Fruit fly (Drosophila melanogaster) whole organism, embryonic: Measurements from ENCODE around the gene Chd1.

Experiments
- Abd-B ChIP-seq: fragments of 200-800 bp; sonication (Bioruptor generic); optimal IDR thresholded peaks from 2 replicates; lab custom pipeline; 2018; ENCODE audit warnings: missing biosample characterization, mild to moderate bottlenecking, missing genetic modification characterization, moderate library complexity
- Atf-2 ChIP-seq: fragments of 200-800 bp; sonication (Bioruptor generic); optimal IDR thresholded peaks from 2 replicates; lab custom pipeline; 2016; ENCODE audit warnings: missing biosample characterization, missing genetic modification characterization
- Awh ChIP-seq: fragments of 200-800 bp; sonication (Bioruptor generic); IDR thresholded peaks from 2 replicates; pipeline ENCODE4, ENCODE4 v1.3.6; 2022; ENCODE audit warnings: missing biosample characterization, missing genetic modification characterization
- B-H1 ChIP-seq: fragments of 200-800 bp; sonication (Bioruptor generic); IDR thresholded peaks from 3 replicates; pipeline ENCODE4 v1.3.6; 2022; ENCODE audit warnings: missing biosample characterization, missing genetic modification characterization
- CG10543 ChIP-seq: fragments of 200-800 bp; sonication (Bioruptor generic); optimal IDR thresholded peaks from 3 replicates; lab custom pipeline; 2017; ENCODE audit warnings: missing biosample characterization, mild to moderate bottlenecking, missing genetic modification characterization, moderate library complexity
- CG11456 ChIP-seq: fragments of 200-800 bp; sonication (Bioruptor generic); IDR thresholded peaks from 3 replicates; pipeline ENCODE4 v1.3.6; 2022; ENCODE audit warnings: missing biosample characterization, missing genetic modification characterization
- CG11696 ChIP-seq: fragments of 200-800 bp; sonication (Bioruptor generic); IDR thresholded peaks from 2 replicates; pipeline ENCODE4 v1.3.6; 2022; ENCODE audit warnings: missing biosample characterization, missing genetic modification characterization
- CG12155 ChIP-seq: fragments of 200-800 bp; sonication (Bioruptor generic); optimal IDR thresholded peaks from 3 replicates; lab custom pipeline; 2016; ENCODE audit warnings: missing biosample characterization, missing genetic modification characterization
- CG12659 ChIP-seq: fragments of 200-800 bp; sonication (Bioruptor generic); optimal IDR thresholded peaks from 3 replicates; lab custom pipeline; 2017; ENCODE audit warnings: mild to moderate bottlenecking, missing biosample characterization, missing genetic modification reagents, missing genetic modification characterization
- CG13624 ChIP-seq: fragments of 200-800 bp; sonication (Bioruptor generic); optimal IDR thresholded peaks from 2 replicates; lab custom pipeline; 2016; ENCODE audit warnings: missing biosample characterization, missing genetic modification characterization
- CG13775 ChIP-seq: fragments of 200-800 bp; sonication (Bioruptor generic); optimal IDR thresholded peaks from 3 replicates; lab custom pipeline; 2017; ENCODE audit warnings: missing biosample characterization, mild to moderate bottlenecking, missing genetic modification characterization
- CG14710 ChIP-seq: fragments of 200-800 bp; sonication (Bioruptor generic); optimal IDR thresholded peaks from 3 replicates; lab custom pipeline; 2019; ENCODE audit warnings: missing biosample characterization, mild to moderate bottlenecking, missing genetic modification characterization, moderate library complexity
- CG15696 ChIP-seq: fragments of 200-800 bp; sonication (Bioruptor generic); optimal IDR thresholded peaks from 2 replicates; lab custom pipeline; 2019; ENCODE audit warnings: missing biosample characterization, mild to moderate bottlenecking, missing genetic modification characterization, moderate library complexity
- CG1603 ChIP-seq: fragments of 200-800 bp; sonication (Bioruptor generic); optimal IDR thresholded peaks from 2 replicates; lab custom pipeline; 2019; ENCODE audit warnings: missing biosample characterization, mild to moderate bottlenecking, missing genetic modification characterization, moderate library complexity
- CG1647 ChIP-seq: fragments of 200-800 bp; sonication (Bioruptor generic); optimal IDR thresholded peaks from 3 replicates; lab custom pipeline; 2016; ENCODE audit warnings: missing biosample characterization, missing genetic modification characterization
- CG16779 ChIP-seq: fragments of 200-800 bp; sonication (Bioruptor generic); IDR thresholded peaks from 2 replicates; pipeline ENCODE4 v1.3.6; 2022; ENCODE audit warnings: missing biosample characterization, missing genetic modification characterization
- CG17385 ChIP-seq: fragments of 200-800 bp; sonication (Bioruptor generic); optimal IDR thresholded peaks from 3 replicates; lab custom pipeline; 2018; ENCODE audit warnings: missing biosample characterization, mild to moderate bottlenecking, missing genetic modification characterization
- CG17802 ChIP-seq: fragments of 200-800 bp; sonication (Bioruptor generic); optimal IDR thresholded peaks from 2 replicates; lab custom pipeline; 2018; ENCODE audit warnings: missing biosample characterization, mild to moderate bottlenecking, missing genetic modification characterization, moderate library complexity
- CG18599 ChIP-seq: fragments of 200-800 bp; sonication (Bioruptor generic); optimal IDR thresholded peaks from 3 replicates; lab custom pipeline; 2017; ENCODE audit warnings: missing biosample characterization, missing genetic modification characterization, mild to moderate bottlenecking, moderate library complexity, missing genetic modification reagents
- CG31388 ChIP-seq: fragments of 200-800 bp; sonication (Bioruptor generic); optimal IDR thresholded peaks from 2 replicates; lab custom pipeline; 2016; ENCODE audit warnings: missing biosample characterization, missing genetic modification characterization
- CG3407 ChIP-seq: fragments of 200-800 bp; sonication (Bioruptor generic); optimal IDR thresholded peaks from 2 replicates; lab custom pipeline; 2018; ENCODE audit warnings: missing biosample characterization, mild to moderate bottlenecking, missing genetic modification characterization
- CG3847 ChIP-seq: fragments of 200-800 bp; sonication (Bioruptor generic); IDR thresholded peaks from 2 replicates; pipeline ENCODE4 v1.3.6; 2022; ENCODE audit warnings: missing biosample characterization, missing genetic modification characterization
- CG7271 ChIP-seq: fragments of 200-800 bp; sonication (Bioruptor generic); optimal IDR thresholded peaks from 2 replicates; lab custom pipeline; 2018; ENCODE audit warnings: missing biosample characterization, mild to moderate bottlenecking, missing genetic modification characterization, moderate library complexity
- CG8388 ChIP-seq: fragments of 200-800 bp; sonication (Bioruptor generic); optimal IDR thresholded peaks from 2 replicates; lab custom pipeline; 2019; ENCODE audit warnings: missing biosample characterization, mild to moderate bottlenecking, missing genetic modification characterization, moderate library complexity
- CG8944 ChIP-seq: fragments of 200-800 bp; sonication (Bioruptor generic); optimal IDR thresholded peaks from 3 replicates; lab custom pipeline; 2016; ENCODE audit warnings: missing biosample characterization, missing genetic modification characterization
- D19A ChIP-seq: fragments of 200-800 bp; optimal IDR thresholded peaks from 3 replicates; lab custom pipeline; 2019; ENCODE audit warnings: missing biosample characterization, mild to moderate bottlenecking, missing genetic modification characterization, moderate library complexity
- Doc2 ChIP-seq: fragments of 200-800 bp; sonication (Bioruptor generic); IDR thresholded peaks from 2 replicates; pipeline ENCODE4 v1.3.6; 2022; ENCODE audit warnings: missing biosample characterization, missing genetic modification characterization
- Dp ChIP-seq: fragments of 200-800 bp; sonication (Bioruptor generic); optimal IDR thresholded peaks from 2 replicates; lab custom pipeline; 2018; ENCODE audit warnings: missing biosample characterization, mild to moderate bottlenecking, missing genetic modification characterization, moderate library complexity
- Drgx ChIP-seq: fragments of 200-800 bp; sonication (Bioruptor generic); IDR thresholded peaks from 2 replicates; pipeline ENCODE4 v1.3.6; 2022; ENCODE audit warnings: missing biosample characterization, missing genetic modification characterization
- Gsc ChIP-seq: fragments of 200-800 bp; sonication (Bioruptor generic); IDR thresholded peaks from 2 replicates; pipeline ENCODE4 v1.3.6; 2022; ENCODE audit warnings: missing biosample characterization, missing genetic modification characterization
- HLHmδ ChIP-seq: fragments of 200-800 bp; sonication (Bioruptor generic); optimal IDR thresholded peaks from 2 replicates; lab custom pipeline; 2018; ENCODE audit warnings: missing biosample characterization, mild to moderate bottlenecking, missing genetic modification characterization, moderate library complexity
- Mad ChIP-seq: fragments of 200-800 bp; sonication (Bioruptor generic); optimal IDR thresholded peaks from 2 replicates; lab custom pipeline; 2016; ENCODE audit warnings: missing biosample characterization, missing genetic modification characterization
- Mes4 ChIP-seq: fragments of 200-800 bp; sonication (Bioruptor generic); optimal IDR thresholded peaks from 2 replicates; lab custom pipeline; 2016; ENCODE audit warnings: missing biosample characterization, missing genetic modification characterization
- Mrtf ChIP-seq: fragments of 200-800 bp; sonication (Bioruptor generic); IDR thresholded peaks from 3 replicates; pipeline ENCODE4 v1.3.6; 2022; ENCODE audit warnings: missing biosample characterization, missing genetic modification characterization
- NfI ChIP-seq: fragments of 200-800 bp; sonication (Bioruptor generic); optimal IDR thresholded peaks from 3 replicates; lab custom pipeline; 2018; ENCODE audit warnings: missing biosample characterization, mild to moderate bottlenecking, missing genetic modification characterization, moderate library complexity
- Rfx ChIP-seq: fragments of 200-800 bp; sonication (Bioruptor generic); IDR thresholded peaks from 2 replicates; pipeline ENCODE4 v1.3.6; 2022; ENCODE audit warnings: missing biosample characterization, missing genetic modification characterization
- al ChIP-seq: fragments of 200-800 bp; sonication (Bioruptor generic); IDR thresholded peaks from 2 replicates; pipeline ENCODE4 v1.3.6; 2022; ENCODE audit warnings: missing biosample characterization, missing genetic modification characterization
- cato ChIP-seq: fragments of 200-800 bp; sonication (Bioruptor generic); optimal IDR thresholded peaks from 2 replicates; lab custom pipeline; 2016; ENCODE audit warnings: missing biosample characterization, missing genetic modification characterization, borderline replicate concordance
- ci ChIP-seq: fragments of 200-800 bp; sonication (Bioruptor generic); IDR thresholded peaks from 3 replicates; pipeline ENCODE4 v1.3.6; 2022; ENCODE audit warnings: missing biosample characterization, missing genetic modification characterization
- en ChIP-seq: fragments of 200-800 bp; sonication (Bioruptor generic); optimal IDR thresholded peaks from 2 replicates; lab custom pipeline; 2016; ENCODE audit warnings: missing biosample characterization, missing genetic modification characterization
- eve ChIP-seq, 2 experiments: fragments of >200 bp; optimal IDR thresholded peaks; 2 replicates each; lab custom pipeline; 2017; ENCODE audit warnings: missing biosample characterization in 2 of 2, missing genetic modification characterization in 2 of 2
- eyg ChIP-seq: fragments of 200-800 bp; sonication (Bioruptor generic); optimal IDR thresholded peaks from 3 replicates; lab custom pipeline; 2016; ENCODE audit warnings: missing biosample characterization, missing genetic modification characterization
- gt ChIP-seq: fragments of 200-800 bp; sonication (Bioruptor generic); IDR thresholded peaks from 2 replicates; pipeline ENCODE4 v1.3.6; 2022; ENCODE audit warnings: missing biosample characterization, missing genetic modification characterization
- ind ChIP-seq: fragments of 200-800 bp; sonication (Bioruptor generic); optimal IDR thresholded peaks from 3 replicates; lab custom pipeline; 2016; ENCODE audit warnings: missing biosample characterization, missing genetic modification characterization
- jigr1 ChIP-seq: fragments of 200-800 bp; sonication (Bioruptor generic); IDR thresholded peaks from 3 replicates; pipeline ENCODE4 v1.3.6; 2022; ENCODE audit warnings: missing biosample characterization, missing genetic modification characterization
- jumu ChIP-seq: fragments of 200-800 bp; sonication (Bioruptor generic); optimal IDR thresholded peaks from 3 replicates; lab custom pipeline; 2016; ENCODE audit warnings: missing biosample characterization, missing genetic modification characterization
- lilli ChIP-seq: fragments of 200-800 bp; sonication (Bioruptor generic); optimal IDR thresholded peaks from 3 replicates; lab custom pipeline; 2016; ENCODE audit warnings: missing biosample characterization, missing genetic modification characterization
- oc ChIP-seq: fragments of 200-800 bp; sonication (Bioruptor generic); optimal IDR thresholded peaks from 2 replicates; lab custom pipeline; 2018; ENCODE audit warnings: missing biosample characterization, mild to moderate bottlenecking, missing genetic modification characterization, moderate library complexity
- otp ChIP-seq: fragments of 200-800 bp; sonication (Bioruptor generic); IDR thresholded peaks from 3 replicates; pipeline ENCODE4, ENCODE4 v1.3.6; 2022; ENCODE audit warnings: missing biosample characterization, missing genetic modification characterization
- repo ChIP-seq: fragments of 200-800 bp; sonication (Bioruptor generic); optimal IDR thresholded peaks from 2 replicates; lab custom pipeline; 2016; ENCODE audit warnings: missing biosample characterization, missing genetic modification characterization
- seq ChIP-seq: fragments of 200-800 bp; sonication (Bioruptor generic); IDR thresholded peaks from 2 replicates; pipeline ENCODE4 v1.3.6; 2022; ENCODE audit warnings: missing biosample characterization, missing genetic modification characterization
- shn ChIP-seq: fragments of 200-800 bp; sonication (Bioruptor generic); optimal IDR thresholded peaks from 3 replicates; lab custom pipeline; 2016; ENCODE audit warnings: missing biosample characterization, missing genetic modification characterization
- usp ChIP-seq: fragments of >200 bp; optimal IDR thresholded peaks from 2 replicates; lab custom pipeline; 2017; ENCODE audit warnings: missing biosample characterization, missing genetic modification characterization

The Chd1 gene

DNA sequence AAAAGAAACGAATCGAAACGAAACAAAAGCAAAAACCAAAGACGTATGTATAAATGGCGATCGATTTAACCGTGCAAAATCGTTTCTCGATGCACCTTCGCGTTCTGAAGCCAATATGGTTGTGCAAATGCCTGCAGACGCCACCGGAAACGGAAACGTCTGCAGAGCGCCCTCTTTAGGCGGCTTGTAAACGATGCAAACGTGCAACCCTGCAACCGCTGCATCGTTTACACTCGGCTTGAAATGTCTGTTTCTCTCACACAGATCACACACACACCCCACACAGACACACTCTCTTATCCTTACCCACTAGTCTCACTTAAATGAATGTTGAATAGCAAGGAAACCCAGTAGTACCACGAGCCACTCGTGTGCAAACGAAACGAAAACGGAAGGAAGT lies 20.6 kb downstream of the Chd1 start (continued):
- TF ChIP-seq Atf-2 (GFP tag; lab: Kevin White, UChicago): no peak
- peak; percentile 26 for TF ChIP-seq CG17802
- peak; percentile 15 for TF ChIP-seq CG13775
- no peak for TF ChIP-seq cato (GFP tag; lab: Kevin White, UChicago)
- peak; percentile 64; the same call in 2 of the 3 replicates for TF ChIP-seq ci
- TF ChIP-seq CG3847: peak; percentile 30; the same call in 1 of the 2 replicates
- no peak for TF ChIP-seq B-H1 (GFP tag; lab: Robert Waterston, UW)
- no peak for TF ChIP-seq jigr1 (GFP tag; lab: Robert Waterston, UW)
- no peak for TF ChIP-seq Drgx (GFP tag; lab: Robert Waterston, UW)
- peak; percentile 31 for TF ChIP-seq CG15696 (tag; lab: Kevin White, UChicago)
- no peak for TF ChIP-seq CG16779
- TF ChIP-seq Mad (GFP tag; lab: Kevin White, UChicago): no peak
- no peak for TF ChIP-seq D19A (tag; lab: Kevin White, UChicago)
- no peak for TF ChIP-seq CG31388 (GFP tag; lab: Kevin White, UChicago)
- no peak for TF ChIP-seq shn (GFP tag; lab: Kevin White, UChicago)
- TF ChIP-seq Dp (GFP tag; lab: Kevin White, UChicago): no peak
- no peak for TF ChIP-seq CG1647
- TF ChIP-seq CG8388 (GFP tag; lab: Kevin White, UChicago): peak; percentile 1
- TF ChIP-seq al (GFP tag; lab: Robert Waterston, UW): no peak
- no peak for TF ChIP-seq CG13624 (GFP tag; lab: Kevin White, UChicago)
- no peak for TF ChIP-seq Rfx (GFP tag; lab: Robert Waterston, UW)
- TF ChIP-seq Abd-B: no peak
- TF ChIP-seq Mrtf (GFP tag; lab: Robert Waterston, UW): peak; percentile 38; the same call in 1 of the 3 replicates
- no peak for TF ChIP-seq CG11696 (GFP tag; lab: Robert Waterston, UW)
- no peak for TF ChIP-seq NfI
- no peak for TF ChIP-seq gt (GFP tag; lab: Robert Waterston, UW)
- TF ChIP-seq CG17385 (GFP tag; lab: Kevin White, UChicago): peak; percentile 9
- no peak for TF ChIP-seq CG10543 (GFP tag; lab: Kevin White, UChicago)
- no peak for TF ChIP-seq oc (tag; lab: Kevin White, UChicago)
- peak; percentile 74 for TF ChIP-seq HLHmδ (GFP tag; lab: Kevin White, UChicago)
- no peak for TF ChIP-seq jumu (GFP tag; lab: Kevin White, UChicago)
- no peak for TF ChIP-seq repo (GFP tag; lab: Kevin White, UChicago)
- no peak for TF ChIP-seq lilli (GFP tag; lab: Kevin White, UChicago)
- no peak for TF ChIP-seq en (GFP tag; lab: Kevin White, UChicago)
- no peak for TF ChIP-seq Doc2 (GFP tag; lab: Robert Waterston, UW)
- TF ChIP-seq CG18599 (GFP tag; lab: Kevin White, UChicago): no peak
- TF ChIP-seq ind (GFP tag; lab: Kevin White, UChicago): no peak
- TF ChIP-seq CG3407 (GFP tag; lab: Kevin White, UChicago): peak; percentile 4
- TF ChIP-seq CG1603 (tag; lab: Kevin White, UChicago): peak; percentile 53
- TF ChIP-seq CG12155: no peak
- no peak for TF ChIP-seq Awh (GFP tag; lab: Robert Waterston, UW)
- no peak for TF ChIP-seq CG12659
- no peak for TF ChIP-seq Gsc
- TF ChIP-seq CG14710 (tag; lab: Kevin White, UChicago): peak; percentile 34
- TF ChIP-seq eve (GFP tag; optimal IDR thresholded peaks at IDR 0.05; lab: Kevin White, UChicago): no peak
- no peak for TF ChIP-seq usp
- no peak for TF ChIP-seq eyg
- TF ChIP-seq CG11456 (GFP tag; lab: Robert Waterston, UW): no peak; the same call in 2 of the 3 replicates
- TF ChIP-seq otp (GFP tag; lab: Robert Waterston, UW): no peak
- TF ChIP-seq Mes4 (GFP tag; lab: Kevin White, UChicago): peak; percentile 25
- TF ChIP-seq CG8944 (GFP tag; lab: Kevin White, UChicago): no peak
- TF ChIP-seq CG7271 (tag; lab: Kevin White, UChicago): peak; percentile 87
- no peak for TF ChIP-seq seq (GFP tag; lab: Robert Waterston, UW)
